Worm (Caenorhabditis elegans): Measurements from ENCODE around the gene clec-72.

DNA sequence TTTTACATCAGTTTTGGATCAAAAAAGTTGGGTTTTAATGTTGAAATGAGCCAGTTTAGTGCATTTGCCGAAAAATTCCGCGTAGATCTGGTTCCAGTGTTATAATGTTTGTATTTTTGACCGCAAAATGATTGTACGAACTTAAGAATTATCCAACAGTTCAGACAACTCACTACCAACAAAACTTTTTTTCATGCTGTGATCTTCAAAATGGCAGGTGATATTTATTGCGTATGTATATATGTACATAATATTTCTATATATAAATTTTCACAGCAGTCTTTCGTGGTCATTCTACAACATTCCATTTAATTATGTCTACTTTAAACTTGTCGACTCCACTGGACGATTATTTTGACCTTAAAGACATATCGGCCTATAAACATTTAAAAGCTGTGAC, 29.3 kb upstream of the clec-72 start, which contains the start of gene srz-20:
- TF ChIP-seq Y95B8A.8 (GFP tag; IDR thresholded peaks at IDR 0.05) (no peak), lir-1 (GFP tag; conservative IDR thresholded peaks at IDR 0.05) (no peak), pbrm-1 (GFP tag; IDR thresholded peaks at IDR 0.05) (no peak), Y53G8AR.9 (GFP tag; conservative IDR thresholded peaks at IDR 0.05) (no peak), ceh-91 (GFP tag; IDR thresholded peaks at IDR 0.05) (no peak)
